Fruit fly (Drosophila melanogaster) whole organism, embryonic: ENCODE measurements around the gene CG5235.

ENCODE experiments used
- Atf-2 ChIP-seq: fragments of 200-800 bp; sonication (Bioruptor generic); optimal IDR thresholded peaks from 2 replicates; lab custom pipeline; 2016; ENCODE audit warnings: missing biosample characterization, missing genetic modification characterization
- CG11398 ChIP-seq: fragments of 200-800 bp; sonication (Bioruptor generic); optimal IDR thresholded peaks from 2 replicates; lab custom pipeline; 2016; ENCODE audit warnings: missing biosample characterization, missing genetic modification characterization
- CG12219 ChIP-seq: fragments of 200-800 bp; sonication (Bioruptor generic); optimal IDR thresholded peaks from 3 replicates; lab custom pipeline; 2018; ENCODE audit warnings: missing biosample characterization, mild to moderate bottlenecking, missing genetic modification characterization
- CG13296 ChIP-seq: fragments of 200-800 bp; sonication (Bioruptor generic); optimal IDR thresholded peaks from 3 replicates; lab custom pipeline; 2018; ENCODE audit warnings: missing biosample characterization, mild to moderate bottlenecking, missing genetic modification characterization
- CG1647 ChIP-seq: fragments of 200-800 bp; sonication (Bioruptor generic); optimal IDR thresholded peaks from 3 replicates; lab custom pipeline; 2016; ENCODE audit warnings: missing biosample characterization, missing genetic modification characterization
- CG1832 ChIP-seq: fragments of 200-800 bp; sonication (Bioruptor generic); optimal IDR thresholded peaks from 2 replicates; lab custom pipeline; 2017; ENCODE audit warnings: missing biosample characterization, mild to moderate bottlenecking, missing genetic modification characterization, inconsistent platforms
- CG2889 ChIP-seq: fragments of 200-800 bp; sonication (Bioruptor generic); IDR thresholded peaks from 3 replicates; pipeline ENCODE4 v1.3.6; 2022; ENCODE audit warnings: missing biosample characterization, missing genetic modification characterization
- CG4854 ChIP-seq: fragments of 200-800 bp; sonication (Bioruptor generic); optimal IDR thresholded peaks from 2 replicates; lab custom pipeline; 2016; ENCODE audit warnings: missing biosample characterization, missing genetic modification characterization, inconsistent platforms
- CG7372 ChIP-seq: fragments of 200-800 bp; sonication (Bioruptor generic); IDR thresholded peaks from 2 replicates; pipeline ENCODE4 v1.3.6; 2022; ENCODE audit warnings: missing biosample characterization, missing genetic modification characterization
- CG7786 ChIP-seq: fragments of 200-800 bp; sonication (Bioruptor generic); optimal IDR thresholded peaks from 2 replicates; lab custom pipeline; 2016; ENCODE audit warnings: missing biosample characterization, missing genetic modification characterization
- CG8388 ChIP-seq: fragments of 200-800 bp; sonication (Bioruptor generic); optimal IDR thresholded peaks from 2 replicates; lab custom pipeline; 2019; ENCODE audit warnings: missing biosample characterization, mild to moderate bottlenecking, missing genetic modification characterization, moderate library complexity
- CG9727 ChIP-seq: fragments of 200-800 bp; sonication (Bioruptor generic); optimal IDR thresholded peaks from 3 replicates; lab custom pipeline; 2017; ENCODE audit warnings: missing biosample characterization, mild to moderate bottlenecking, missing genetic modification characterization
- Dip2 ChIP-seq: fragments of 200-800 bp; sonication (Bioruptor generic); IDR thresholded peaks from 2 replicates; pipeline ENCODE4 v1.3.6; 2022; ENCODE audit warnings: missing biosample characterization, missing genetic modification characterization
- Doc2 ChIP-seq: fragments of 200-800 bp; sonication (Bioruptor generic); IDR thresholded peaks from 2 replicates; pipeline ENCODE4 v1.3.6; 2022; ENCODE audit warnings: missing biosample characterization, missing genetic modification characterization
- Dp ChIP-seq: fragments of 200-800 bp; sonication (Bioruptor generic); optimal IDR thresholded peaks from 2 replicates; lab custom pipeline; 2018; ENCODE audit warnings: missing biosample characterization, mild to moderate bottlenecking, missing genetic modification characterization, moderate library complexity
- ERR ChIP-seq: fragments of 200-800 bp; sonication (Bioruptor generic); optimal IDR thresholded peaks from 2 replicates; lab custom pipeline; 2016; ENCODE audit warnings: missing biosample characterization, missing genetic modification characterization
- Eip74EF ChIP-seq, 2 experiments: fragments of 200-800 bp in 1 of 2; fragments of >200 bp in 1 of 2; sonication (Bioruptor generic) in 1 of 2; optimal IDR thresholded peaks; 2 replicates each; lab custom pipeline; 2017 to 2019; ENCODE audit warnings: missing biosample characterization in 2 of 2, missing genetic modification characterization in 2 of 2, mild to moderate bottlenecking in 1 of 2, moderate library complexity in 1 of 2
- Fer1 ChIP-seq: fragments of 200-800 bp; sonication (Bioruptor generic); optimal IDR thresholded peaks from 2 replicates; lab custom pipeline; 2017; ENCODE audit warnings: missing biosample characterization, mild to moderate bottlenecking, missing genetic modification characterization
- Gsc ChIP-seq: fragments of 200-800 bp; sonication (Bioruptor generic); IDR thresholded peaks from 2 replicates; pipeline ENCODE4 v1.3.6; 2022; ENCODE audit warnings: missing biosample characterization, missing genetic modification characterization
- HLH54F ChIP-seq: fragments of 200-800 bp; sonication (Bioruptor generic); optimal IDR thresholded peaks from 3 replicates; lab custom pipeline; 2016; ENCODE audit warnings: missing biosample characterization, missing genetic modification characterization
- HLHmδ ChIP-seq: fragments of 200-800 bp; sonication (Bioruptor generic); optimal IDR thresholded peaks from 2 replicates; lab custom pipeline; 2018; ENCODE audit warnings: missing biosample characterization, mild to moderate bottlenecking, missing genetic modification characterization, moderate library complexity
- Lpt ChIP-seq: fragments of >200 bp; optimal IDR thresholded peaks from 2 replicates; lab custom pipeline; 2018; ENCODE audit warnings: missing biosample characterization, missing genetic modification characterization
- Nf-YA ChIP-seq: fragments of 200-800 bp; sonication (Bioruptor generic); IDR thresholded peaks from 2 replicates; pipeline ENCODE4 v1.3.6; 2022; ENCODE audit warnings: missing biosample characterization, missing genetic modification characterization
- Ptx1 ChIP-seq: fragments of 200-800 bp; sonication (Bioruptor generic); IDR thresholded peaks from 2 replicates; pipeline ENCODE4 v1.3.6; 2022; ENCODE audit warnings: missing biosample characterization, missing genetic modification characterization
- YL-1 ChIP-seq: fragments of 200-800 bp; sonication (Bioruptor generic); optimal IDR thresholded peaks from 3 replicates; lab custom pipeline; 2017; ENCODE audit warnings: missing biosample characterization, mild to moderate bottlenecking, missing genetic modification characterization
- aop ChIP-seq: fragments of 200-800 bp; sonication (Bioruptor generic); IDR thresholded peaks from 2 replicates; pipeline ENCODE4 v1.3.6; 2022; ENCODE audit warnings: missing biosample characterization, missing genetic modification characterization
- bbx ChIP-seq: fragments of 200-800 bp; sonication (Bioruptor generic); IDR thresholded peaks from 2 replicates; pipeline ENCODE4 v1.3.6; 2022; ENCODE audit warnings: missing biosample characterization, missing genetic modification characterization; ENCODE audit not compliant: partially characterized antibody
- bigmax ChIP-seq: fragments of 200-800 bp; sonication (Bioruptor generic); optimal IDR thresholded peaks from 2 replicates; lab custom pipeline; 2018; ENCODE audit warnings: missing biosample characterization, mild to moderate bottlenecking, missing genetic modification characterization
- btn ChIP-seq: fragments of 200-800 bp; sonication (Bioruptor generic); optimal IDR thresholded peaks from 2 replicates; lab custom pipeline; 2016; ENCODE audit warnings: missing biosample characterization, missing genetic modification characterization
- disco-r ChIP-seq: fragments of 200-800 bp; sonication (Bioruptor generic); optimal IDR thresholded peaks from 2 replicates; lab custom pipeline; 2016; ENCODE audit warnings: missing biosample characterization, missing genetic modification characterization
- dm ChIP-seq: fragments of 200-800 bp; sonication (Bioruptor generic); optimal IDR thresholded peaks from 3 replicates; lab custom pipeline; 2016; ENCODE audit warnings: missing biosample characterization, missing genetic modification characterization
- dmrt99B ChIP-seq: fragments of 200-800 bp; sonication (Bioruptor generic); optimal IDR thresholded peaks from 2 replicates; lab custom pipeline; 2018; ENCODE audit warnings: missing biosample characterization, mild to moderate bottlenecking, missing genetic modification characterization, moderate library complexity
- ems ChIP-seq: fragments of 200-800 bp; sonication (Bioruptor generic); optimal IDR thresholded peaks from 3 replicates; lab custom pipeline; 2016; ENCODE audit warnings: missing biosample characterization, missing genetic modification characterization
- hkb ChIP-seq, 2 experiments: fragments of 200-800 bp in 1 of 2; fragments of >200 bp in 1 of 2; sonication (Bioruptor generic) in 1 of 2; IDR thresholded peaks in 1 of 2; optimal IDR thresholded peaks in 1 of 2; 2 replicates each; pipeline versions ENCODE4 v1.3.6 to Lab custom; 2017 to 2022; ENCODE audit warnings: missing biosample characterization in 1 of 2, missing genetic modification characterization in 1 of 2
- ken ChIP-seq: fragments of 200-800 bp; sonication (Bioruptor generic); IDR thresholded peaks from 3 replicates; pipeline ENCODE4 v1.3.6; 2022; ENCODE audit warnings: missing biosample characterization, missing genetic modification characterization
- mirr ChIP-seq: fragments of 200-800 bp; sonication (Bioruptor generic); optimal IDR thresholded peaks from 3 replicates; lab custom pipeline; 2018; ENCODE audit warnings: missing biosample characterization, mild to moderate bottlenecking, missing genetic modification characterization
- otp ChIP-seq: fragments of 200-800 bp; sonication (Bioruptor generic); IDR thresholded peaks from 3 replicates; pipeline ENCODE4, ENCODE4 v1.3.6; 2022; ENCODE audit warnings: missing biosample characterization, missing genetic modification characterization
- pita ChIP-seq: fragments of 200-800 bp; sonication (Bioruptor generic); optimal IDR thresholded peaks from 2 replicates; lab custom pipeline; 2017; ENCODE audit warnings: missing biosample characterization, mild to moderate bottlenecking, missing genetic modification characterization
- repo ChIP-seq: fragments of 200-800 bp; sonication (Bioruptor generic); optimal IDR thresholded peaks from 2 replicates; lab custom pipeline; 2016; ENCODE audit warnings: missing biosample characterization, missing genetic modification characterization
- run ChIP-seq: fragments of 200-800 bp; sonication (Bioruptor generic); optimal IDR thresholded peaks from 3 replicates; lab custom pipeline; 2018; ENCODE audit warnings: missing biosample characterization, mild to moderate bottlenecking, missing genetic modification characterization
- sens ChIP-seq: fragments of 200-800 bp; sonication (Bioruptor generic); peaks from one replicate; lab custom pipeline; 2016; ENCODE audit warnings: missing biosample characterization, missing genetic modification characterization
- sima ChIP-seq: fragments of 200-800 bp; sonication (Bioruptor generic); optimal IDR thresholded peaks from 2 replicates; lab custom pipeline; 2016; ENCODE audit warnings: missing biosample characterization, missing genetic modification characterization
- sisA ChIP-seq: fragments of 200-800 bp; sonication (Bioruptor generic); IDR thresholded peaks from 2 replicates; pipeline ENCODE4 v1.3.6; 2022; ENCODE audit warnings: missing biosample characterization, missing genetic modification characterization
- so ChIP-seq: fragments of 200-800 bp; sonication (Bioruptor generic); IDR thresholded peaks from 3 replicates; pipeline ENCODE4 v1.3.6; 2022; ENCODE audit warnings: missing biosample characterization, missing genetic modification characterization
- ssp ChIP-seq: fragments of 200-800 bp; sonication (Bioruptor generic); IDR thresholded peaks from 2 replicates; pipeline ENCODE4 v1.3.6; 2022; ENCODE audit warnings: missing biosample characterization, missing genetic modification characterization
- sug ChIP-seq: fragments of 200-800 bp; optimal IDR thresholded peaks from 2 replicates; lab custom pipeline; 2019; ENCODE audit warnings: missing biosample characterization, mild to moderate bottlenecking, missing genetic modification characterization, moderate library complexity
- tgo ChIP-seq: fragments of 200-800 bp; sonication (Bioruptor generic); IDR thresholded peaks from 3 replicates; pipeline ENCODE4 v1.3.6; 2022; ENCODE audit warnings: missing biosample characterization, missing genetic modification characterization
- unc-4 ChIP-seq: fragments of 200-800 bp; sonication (Bioruptor generic); IDR thresholded peaks from 2 replicates; pipeline ENCODE4 v1.3.6; 2022; ENCODE audit warnings: missing biosample characterization, missing genetic modification characterization; ENCODE audit not compliant: partially characterized antibody
- unpg ChIP-seq: fragments of 200-800 bp; sonication (Bioruptor generic); optimal IDR thresholded peaks from 3 replicates; lab custom pipeline; 2018; ENCODE audit warnings: missing biosample characterization, mild to moderate bottlenecking, missing genetic modification characterization, moderate library complexity
- usp ChIP-seq: fragments of >200 bp; optimal IDR thresholded peaks from 2 replicates; lab custom pipeline; 2017; ENCODE audit warnings: missing biosample characterization, missing genetic modification characterization

Gene CG5235

DNA sequence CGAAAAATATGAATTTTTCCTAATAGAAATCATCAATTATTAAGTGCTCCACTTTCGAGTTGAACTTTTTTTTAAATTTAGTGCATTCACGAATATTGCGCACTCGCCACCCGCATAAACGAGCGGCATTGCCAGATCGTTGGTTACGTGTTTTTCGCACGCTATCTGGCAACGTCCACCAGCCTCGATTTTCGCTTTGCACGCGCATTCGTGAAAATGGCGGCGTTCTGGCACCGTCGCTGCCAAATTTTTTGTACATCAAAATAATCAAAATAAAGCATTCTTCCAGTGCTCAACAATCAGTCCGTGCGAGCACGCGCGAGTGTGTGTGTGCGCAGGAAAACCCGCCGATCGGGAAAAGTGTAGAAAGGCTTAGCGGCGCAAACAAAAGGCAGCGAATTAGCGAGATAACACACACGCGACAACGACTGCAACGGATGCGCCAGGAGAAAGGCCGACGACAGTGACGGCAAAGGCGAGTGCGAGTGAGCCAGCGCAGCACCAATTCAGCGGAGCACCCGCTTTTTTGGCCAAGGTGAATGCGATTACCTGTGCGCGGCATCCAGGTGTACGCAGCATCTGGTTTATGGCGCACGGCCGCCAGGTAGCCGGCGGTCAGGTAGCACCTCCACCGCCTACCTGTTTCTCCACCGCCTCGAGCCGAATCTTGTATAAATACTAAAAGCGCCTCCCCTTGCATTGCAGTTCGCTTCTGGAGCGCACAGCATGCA, 23.6 kb upstream of the CG5235 start (continued):
- TF ChIP-seq Dp (GFP tag; lab: Kevin White, UChicago): peak; percentile 51
- TF ChIP-seq unpg: peak; percentile 86
- no peak; the same call in 2 of the 3 replicates for TF ChIP-seq otp (GFP tag; lab: Robert Waterston, UW)
- peak; percentile 55 for TF ChIP-seq CG4854 (GFP tag; lab: Kevin White, UChicago)
- peak; percentile 89 for TF ChIP-seq CG9727
- peak; percentile 5 for TF ChIP-seq sima (GFP tag; lab: Kevin White, UChicago)
- 0 out of 2 replicates have a peak, but pooled peaks have one; percentile 52 for TF ChIP-seq CG7372
- TF ChIP-seq repo (GFP tag; lab: Kevin White, UChicago): peak; percentile 58
- TF ChIP-seq CG13296 (GFP tag; lab: Kevin White, UChicago): no peak
- no peak for TF ChIP-seq Doc2 (GFP tag; lab: Robert Waterston, UW)
- TF ChIP-seq ssp (GFP tag; lab: Robert Waterston, UW): peak; percentile 4
- TF ChIP-seq sug (tag; lab: Kevin White, UChicago): peak; percentile 84
- no peak for TF ChIP-seq btn (GFP tag; lab: Kevin White, UChicago)
- TF ChIP-seq sens (GFP tag; lab: Kevin White, UChicago): peak; percentile 98
- TF ChIP-seq unc-4 (GFP tag; lab: Robert Waterston, UW): peak; percentile 68
- TF ChIP-seq Gsc (GFP tag; lab: Robert Waterston, UW): no peak
- peak; percentile 87 for TF ChIP-seq ken (GFP tag; lab: Robert Waterston, UW)
- peak; percentile 61 for TF ChIP-seq CG12219 (GFP tag; lab: Kevin White, UChicago)
- TF ChIP-seq aop (GFP tag; lab: Robert Waterston, UW): no peak
- TF ChIP-seq Nf-YA (GFP tag; lab: Robert Waterston, UW): peak; percentile 64; the same call in 1 of the 2 replicates
- peak; percentile 91 for TF ChIP-seq HLH54F (GFP tag; lab: Kevin White, UChicago)
- peak; percentile 78 for TF ChIP-seq CG7786
- peak; percentile 99 for TF ChIP-seq YL-1
- peak; percentile 51 for TF ChIP-seq run
- no peak for TF ChIP-seq Eip74EF (GFP tag; optimal IDR thresholded peaks at IDR 0.05; lab: Kevin White, UChicago)
- TF ChIP-seq bbx: peak; percentile 80
- TF ChIP-seq disco-r (GFP tag; lab: Kevin White, UChicago): peak; percentile 69
- TF ChIP-seq Ptx1 (GFP tag; lab: Robert Waterston, UW): peak; percentile 79
- TF ChIP-seq CG1647 (GFP tag; lab: Kevin White, UChicago): peak; percentile 57
- peak; percentile 73 for TF ChIP-seq CG8388 (GFP tag; lab: Kevin White, UChicago)
- TF ChIP-seq Dip2 (GFP tag; lab: Robert Waterston, UW): no peak
- peak; percentile 79 for TF ChIP-seq so
- peak; percentile 92 for TF ChIP-seq dm (GFP tag; lab: Kevin White, UChicago)
- TF ChIP-seq Lpt (GFP tag; lab: Kevin White, UChicago): no peak
- TF ChIP-seq pita: no peak
- peak; percentile 72 for TF ChIP-seq sisA (GFP tag; lab: Robert Waterston, UW)
- TF ChIP-seq dmrt99B (tag; lab: Kevin White, UChicago): no peak
- no peak for TF ChIP-seq CG2889 (GFP tag; lab: Robert Waterston, UW)
- TF ChIP-seq CG1832 (GFP tag; lab: Kevin White, UChicago): no peak
- peak; percentile 60 for TF ChIP-seq CG11398 (GFP tag; lab: Kevin White, UChicago)
- no peak for TF ChIP-seq usp (GFP tag; lab: Kevin White, UChicago)
- peak; percentile 92 for TF ChIP-seq Fer1 (GFP tag; lab: Kevin White, UChicago)
- peak; percentile 73 for TF ChIP-seq Atf-2 (GFP tag; lab: Kevin White, UChicago)
- peak; percentile 50 for TF ChIP-seq bigmax (GFP tag; lab: Kevin White, UChicago)
- no peak for TF ChIP-seq hkb (optimal IDR thresholded peaks at IDR 0.05; lab: Kevin White, UChicago)
- peak; percentile 90 for TF ChIP-seq hkb (GFP tag; IDR thresholded peaks at IDR 0.05; lab: Robert Waterston, UW)
- TF ChIP-seq ERR (GFP tag; lab: Kevin White, UChicago): peak; percentile 85
- peak; percentile 78 for TF ChIP-seq tgo (GFP tag; lab: Robert Waterston, UW)
- peak; percentile 86 for TF ChIP-seq ems (GFP tag; lab: Kevin White, UChicago)
- peak; percentile 46 for TF ChIP-seq HLHmδ (GFP tag; lab: Kevin White, UChicago)
- TF ChIP-seq mirr (GFP tag; lab: Kevin White, UChicago): no peak
